Worm (Caenorhabditis elegans): ENCODE results near the gene R02D5.6.

DNA sequence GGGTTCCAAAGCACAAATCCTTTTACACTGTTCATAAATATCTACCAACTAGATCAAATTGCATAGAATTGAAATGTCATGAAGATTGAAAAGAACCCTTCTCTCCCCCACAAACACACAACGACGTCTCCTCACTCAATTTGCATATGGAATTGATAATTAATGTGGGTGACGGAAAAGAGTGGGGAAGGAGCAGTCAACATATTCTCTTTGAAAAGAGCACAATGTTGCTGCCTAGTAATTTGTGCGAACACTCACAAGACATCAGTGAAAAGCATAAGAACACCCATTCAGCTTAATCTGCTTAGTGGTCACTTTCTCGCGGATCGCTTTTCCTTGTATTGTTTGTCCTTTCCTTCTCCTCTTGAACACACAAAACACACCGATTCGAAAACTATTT, 21.5 kb downstream of the R02D5.6 start:
- TF ChIP-seq lin-11 (tag; optimal IDR thresholded peaks at IDR 0.05) (no peak), elt-3 (tag; optimal IDR thresholded peaks at IDR 0.05) (no peak), nhr-11 (tag; optimal IDR thresholded peaks at IDR 0.05) (no peak), sem-4 (tag; optimal IDR thresholded peaks at IDR 0.05) (no peak), R02D3.7 (tag; optimal IDR thresholded peaks at IDR 0.05) (no peak), nhr-12 (tag; optimal IDR thresholded peaks at IDR 0.05) (no peak), lin-13 (GFP tag; optimal IDR thresholded peaks at IDR 0.05) (no peak), zag-1 (tag; optimal IDR thresholded peaks at IDR 0.05) (no peak), ama-1 (optimal IDR thresholded peaks at IDR 0.05) (no peak), unc-39 (tag; optimal IDR thresholded peaks at IDR 0.05) (no peak), egl-27 (tag; optimal IDR thresholded peaks at IDR 0.05) (no peak)

Data from whole organism, L2 larva.